Worm (Caenorhabditis elegans): ENCODE results near the gene Y53F4B.62.

ce11 chrII:15158364-15158763 is 28.0 kb upstream of the Y53F4B.62 start:
- no peak for TF ChIP-seq med-1 (GFP tag; optimal IDR thresholded peaks at IDR 0.05; ENCODE audit: insufficient read depth)
- TF ChIP-seq flt-1 (GFP tag; IDR thresholded peaks at IDR 0.05), result no peak
- no peak for TF ChIP-seq klf-2 (GFP tag; conservative IDR thresholded peaks at IDR 0.05)
- TF ChIP-seq T22C8.4 (GFP tag; IDR thresholded peaks at IDR 0.05), result no peak
